Fruit fly (Drosophila melanogaster): Measurements from ENCODE around the gene oc.
A peak's percentile ranks its signal among the peaks of the same experiment; 100 is the strongest.

Gene oc

DNA sequence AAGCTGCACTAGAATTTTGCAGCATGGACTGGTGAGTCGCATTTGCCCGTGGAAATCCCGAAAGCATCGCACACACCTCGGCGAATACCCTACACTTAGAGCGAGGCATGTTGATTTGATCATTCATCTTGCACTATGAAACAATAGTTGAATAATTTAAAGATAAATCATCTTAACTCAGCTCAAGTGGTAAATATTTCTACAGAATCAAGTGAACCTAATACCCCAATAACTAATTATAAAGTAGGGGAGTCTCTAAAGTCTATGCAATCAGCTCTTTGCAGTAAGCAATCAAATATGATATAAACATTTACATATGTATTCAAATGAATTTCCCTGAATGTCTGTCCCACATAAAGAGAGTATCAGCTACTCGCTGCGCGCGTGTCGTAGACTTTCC lies 27.0 kb upstream of the oc start (continued):
- no peak for TF ChIP-seq lov (optimal IDR thresholded peaks at IDR 0.05)
- no peak for TF ChIP-seq lov (GFP tag; IDR thresholded peaks at IDR 0.05)
- peak; percentile 63 for TF ChIP-seq dati (GFP tag; IDR thresholded peaks at IDR 0.05)
- no peak for TF ChIP-seq Nf-YC (tag; optimal IDR thresholded peaks at IDR 0.05)
- TF ChIP-seq Dip2 (GFP tag; IDR thresholded peaks at IDR 0.05): no peak
- no peak; the same call in 1 of the 2 replicates for TF ChIP-seq esg (GFP tag; conservative IDR thresholded peaks at IDR 0.05)
- TF ChIP-seq CG1792 (GFP tag; optimal IDR thresholded peaks at IDR 0.05): no peak
- TF ChIP-seq Hr3 (GFP tag; optimal IDR thresholded peaks at IDR 0.05): no peak
- no peak for TF ChIP-seq Dp (GFP tag; optimal IDR thresholded peaks at IDR 0.05)
- no peak for TF ChIP-seq CG5245 (GFP tag; optimal IDR thresholded peaks at IDR 0.05)
- peak; percentile 21; the same call in 1 of the 2 replicates for TF ChIP-seq Ptx1 (GFP tag; IDR thresholded peaks at IDR 0.05)
- TF ChIP-seq H15 (GFP tag; IDR thresholded peaks at IDR 0.05): peak; percentile 79
- no peak for TF ChIP-seq CG10565 (GFP tag; optimal IDR thresholded peaks at IDR 0.05)
- TF ChIP-seq Sox100B (GFP tag; optimal IDR thresholded peaks at IDR 0.05): peak; percentile 17
- no peak for TF ChIP-seq CG7786 (GFP tag; optimal IDR thresholded peaks at IDR 0.05)
- peak; percentile 64; the same call in 1 of the 3 replicates for TF ChIP-seq so (GFP tag; IDR thresholded peaks at IDR 0.05)
- no peak for TF ChIP-seq E2f1 (GFP tag; IDR thresholded peaks at IDR 0.05)
- TF ChIP-seq Ada2b (GFP tag; IDR thresholded peaks at IDR 0.05): no peak
- no peak for TF ChIP-seq peb (GFP tag; IDR thresholded peaks at IDR 0.05)
- no peak for TF ChIP-seq mirr (GFP tag; optimal IDR thresholded peaks at IDR 0.05)
- peak; percentile 27 for TF ChIP-seq CG10274 (GFP tag; optimal IDR thresholded peaks at IDR 0.05)
- TF ChIP-seq Usf (GFP tag; optimal IDR thresholded peaks at IDR 0.05): no peak
- no peak for TF ChIP-seq Scr (GFP tag; IDR thresholded peaks at IDR 0.05; ENCODE audit: partially characterized antibody)
- no peak for TF ChIP-seq CG5180 (GFP tag; optimal IDR thresholded peaks at IDR 0.05)
- TF ChIP-seq E2f2 (GFP tag; IDR thresholded peaks at IDR 0.05): no peak
- TF ChIP-seq CG16813 (GFP tag; IDR thresholded peaks at IDR 0.05; ENCODE audit: partially characterized antibody): no peak
- peak; percentile 78 for TF ChIP-seq mam (GFP tag; optimal IDR thresholded peaks at IDR 0.05)
- no peak for TF ChIP-seq sd (tag; optimal IDR thresholded peaks at IDR 0.05)
- no peak for TF ChIP-seq CG18476 (GFP tag; optimal IDR thresholded peaks at IDR 0.05)
- no peak for TF ChIP-seq MBD-R2 (GFP tag; IDR thresholded peaks at IDR 0.05)
- TF ChIP-seq NK7.1 (GFP tag; optimal IDR thresholded peaks at IDR 0.05): peak; percentile 72
- no peak for TF ChIP-seq Dek (tag; optimal IDR thresholded peaks at IDR 0.05)
- TF ChIP-seq vfl (GFP tag; optimal IDR thresholded peaks at IDR 0.05): no peak
- TF ChIP-seq CG8359 (GFP tag; optimal IDR thresholded peaks at IDR 0.05; ENCODE audit: borderline replicate concordance): peak; percentile 70
- no peak for TF ChIP-seq CG3838 (GFP tag; optimal IDR thresholded peaks at IDR 0.05)
- TF ChIP-seq Jarid2 (GFP tag; optimal IDR thresholded peaks at IDR 0.05): no peak
- no peak for TF ChIP-seq CG8089 (GFP tag; optimal IDR thresholded peaks at IDR 0.05)
- TF ChIP-seq CG6791 (GFP tag; IDR thresholded peaks at IDR 0.05; ENCODE audit: partially characterized antibody): no peak
- TF ChIP-seq CG17612 (GFP tag; IDR thresholded peaks at IDR 0.05): no peak
- no peak for TF ChIP-seq Awh (GFP tag; IDR thresholded peaks at IDR 0.05)
- TF ChIP-seq CG6272 (GFP tag; IDR thresholded peaks at IDR 0.05): no peak
- no peak for TF ChIP-seq Ravus (GFP tag; IDR thresholded peaks at IDR 0.05)
- TF ChIP-seq CG15269 (tag; optimal IDR thresholded peaks at IDR 0.05): no peak
- TF ChIP-seq Camta (GFP tag; optimal IDR thresholded peaks at IDR 0.05): peak; percentile 79
- no peak for TF ChIP-seq CG17361 (GFP tag; IDR thresholded peaks at IDR 0.05)
- TF ChIP-seq Fer1 (GFP tag; optimal IDR thresholded peaks at IDR 0.05): no peak
- TF ChIP-seq dimm (GFP tag; IDR thresholded peaks at IDR 0.05): peak; percentile 75
- TF ChIP-seq CG11696 (GFP tag; IDR thresholded peaks at IDR 0.05): no peak
- TF ChIP-seq twi (tag; optimal IDR thresholded peaks at IDR 0.05): no peak
- TF ChIP-seq pnt (GFP tag; optimal IDR thresholded peaks at IDR 0.05): peak; percentile 84
- no peak for TF ChIP-seq NC2α (GFP tag; optimal IDR thresholded peaks at IDR 0.05)
- TF ChIP-seq sob (GFP tag; IDR thresholded peaks at IDR 0.05): no peak
- no peak for TF ChIP-seq CG32532 (GFP tag; IDR thresholded peaks at IDR 0.05)
